Fruit fly (Drosophila melanogaster): Measurements from ENCODE around the gene CG31975.

Gene CG31975

DNA sequence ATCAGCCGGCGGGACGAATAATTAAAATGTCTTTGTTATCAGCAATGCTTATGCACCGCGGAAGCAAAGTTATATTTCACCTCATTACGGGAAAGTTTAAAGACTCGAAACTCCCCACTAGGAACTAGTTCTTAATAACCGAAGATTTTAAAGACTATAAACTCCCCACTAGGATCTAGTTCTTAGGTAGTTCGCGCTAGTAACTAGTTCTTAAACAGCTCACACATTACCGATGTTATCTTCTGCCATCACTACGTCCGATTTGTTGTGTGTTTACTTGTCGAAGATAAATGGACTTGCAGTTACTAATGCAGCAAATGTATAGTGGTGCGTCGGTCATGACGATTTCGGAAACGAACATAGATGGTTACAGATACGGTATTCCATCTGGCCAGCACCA lies 2.3 kb upstream of the CG31975 start, which contains the start of the genes CG31974 and CG11454 (continued):
- no peak for TF ChIP-seq D (optimal IDR thresholded peaks at IDR 0.05)
- no peak for TF ChIP-seq D (GFP tag; optimal IDR thresholded peaks at IDR 0.05)
- TF ChIP-seq Dll (GFP tag; IDR thresholded peaks at IDR 0.05; ENCODE audit: partially characterized antibody): peak; percentile 88
- TF ChIP-seq gce (GFP tag; IDR thresholded peaks at IDR 0.05): no peak
- no peak for TF ChIP-seq CG31365 (tag; optimal IDR thresholded peaks at IDR 0.05)
- no peak for TF ChIP-seq CG10462 (GFP tag; optimal IDR thresholded peaks at IDR 0.05)
- TF ChIP-seq CG17328 (GFP tag; IDR thresholded peaks at IDR 0.05): no peak
- peak; percentile 69; the same call in 2 of the 3 replicates for TF ChIP-seq CG6791 (GFP tag; IDR thresholded peaks at IDR 0.05; ENCODE audit: partially characterized antibody)
- TF ChIP-seq sna (GFP tag; IDR thresholded peaks at IDR 0.05; ENCODE audit: partially characterized antibody): peak; percentile 87
- no peak for TF ChIP-seq chn (GFP tag; optimal IDR thresholded peaks at IDR 0.05)
- peak in 1 of 2 experiments; percentile 7 for TF ChIP-seq dpn (GFP tag; optimal IDR thresholded peaks at IDR 0.05)
- TF ChIP-seq bab2 (GFP tag; optimal IDR thresholded peaks at IDR 0.05): no peak
- no peak for TF ChIP-seq CG6683 (GFP tag; optimal IDR thresholded peaks at IDR 0.05)
- TF ChIP-seq Mrtf (GFP tag; IDR thresholded peaks at IDR 0.05): no peak
- TF ChIP-seq tna (GFP tag; IDR thresholded peaks at IDR 0.05; ENCODE audit: partially characterized antibody): peak; percentile 76
- peak; percentile 100 for TF ChIP-seq CG15514 (GFP tag; optimal IDR thresholded peaks at IDR 0.05)
- TF ChIP-seq NFAT (GFP tag; IDR thresholded peaks at IDR 0.05): no peak
- no peak for TF ChIP-seq eve (GFP tag; optimal IDR thresholded peaks at IDR 0.05)
- TF ChIP-seq kay (GFP tag; optimal IDR thresholded peaks at IDR 0.05): no peak
- TF ChIP-seq stc (GFP tag; IDR thresholded peaks at IDR 0.05): no peak; the same call in 1 of the 2 replicates
- no peak for TF ChIP-seq en (GFP tag; optimal IDR thresholded peaks at IDR 0.05)
- peak; percentile 60; the same call in 1 of the 3 replicates for TF ChIP-seq HLH4C (GFP tag; IDR thresholded peaks at IDR 0.05; ENCODE audit: partially characterized antibody)
- TF ChIP-seq otp (GFP tag; IDR thresholded peaks at IDR 0.05): no peak
- no peak for TF ChIP-seq CG18262 (tag; optimal IDR thresholded peaks at IDR 0.05)
- no peak for TF ChIP-seq da (GFP tag; optimal IDR thresholded peaks at IDR 0.05)
- no peak for TF ChIP-seq CG8359 (GFP tag; optimal IDR thresholded peaks at IDR 0.05; ENCODE audit: borderline replicate concordance)
- no peak for TF ChIP-seq lmd (GFP tag; IDR thresholded peaks at IDR 0.05)
- TF ChIP-seq sc (optimal IDR thresholded peaks at IDR 0.05): no peak
- no peak for TF ChIP-seq sc (GFP tag; optimal IDR thresholded peaks at IDR 0.05)
- TF ChIP-seq yki (optimal IDR thresholded peaks at IDR 0.05): no peak
- TF ChIP-seq Gsc (GFP tag; IDR thresholded peaks at IDR 0.05): no peak
- no peak for TF ChIP-seq CG8478 (optimal IDR thresholded peaks at IDR 0.05)
- peak in 1 of 2 experiments; percentile 69 for TF ChIP-seq Eip74EF (GFP tag; optimal IDR thresholded peaks at IDR 0.05)
- no peak for TF ChIP-seq CG10654 (GFP tag; optimal IDR thresholded peaks at IDR 0.05)
- no peak for TF ChIP-seq chif (GFP tag; optimal IDR thresholded peaks at IDR 0.05)
- no peak for TF ChIP-seq CG4424 (GFP tag; optimal IDR thresholded peaks at IDR 0.05)
- TF ChIP-seq cwo (GFP tag; optimal IDR thresholded peaks at IDR 0.05): no peak
- no peak for TF ChIP-seq NC2β (GFP tag; optimal IDR thresholded peaks at IDR 0.05)
- no peak for TF ChIP-seq ind (GFP tag; optimal IDR thresholded peaks at IDR 0.05)
- no peak for TF ChIP-seq CG14667 (GFP tag; IDR thresholded peaks at IDR 0.05)
- no peak for TF ChIP-seq Dek (tag; optimal IDR thresholded peaks at IDR 0.05)
- TF ChIP-seq CG34422 (GFP tag; IDR thresholded peaks at IDR 0.05): no peak
- no peak for TF ChIP-seq gem (tag; optimal IDR thresholded peaks at IDR 0.05)

DNA sequence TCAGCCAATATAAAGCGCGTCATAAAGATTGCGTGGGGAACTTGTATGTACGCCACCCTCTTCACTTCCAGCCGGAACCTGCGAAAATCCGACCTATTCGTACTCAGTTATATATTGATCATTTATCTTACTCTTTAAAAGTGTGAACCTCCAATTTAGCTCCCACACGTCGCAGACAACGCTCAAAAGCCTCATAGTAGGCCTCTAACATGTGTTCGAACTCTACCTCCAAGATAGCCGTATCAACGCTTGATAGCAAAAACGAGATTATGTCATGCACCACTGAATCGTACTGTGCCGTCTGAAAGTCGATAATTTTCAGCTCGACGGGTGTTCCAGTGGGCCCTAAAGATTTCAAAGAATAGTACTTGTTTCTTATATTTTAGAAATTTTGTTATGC lies 1.2 kb downstream of the CG31975 start:
- TF ChIP-seq CG10543 (GFP tag; optimal IDR thresholded peaks at IDR 0.05) (peak; percentile 66), CG17328 (GFP tag; IDR thresholded peaks at IDR 0.05) (no peak), CG8290 (GFP tag; optimal IDR thresholded peaks at IDR 0.05) (no peak), CG8290 (tag; optimal IDR thresholded peaks at IDR 0.05) (peak in 1 of 2 experiments; percentile 34), CG12769 (tag; optimal IDR thresholded peaks at IDR 0.05) (peak; percentile 18), CG33213 (GFP tag; optimal IDR thresholded peaks at IDR 0.05) (no peak), CHES-1-like (GFP tag; optimal IDR thresholded peaks at IDR 0.05) (no peak), hkb (optimal IDR thresholded peaks at IDR 0.05) (no peak), hkb (GFP tag; IDR thresholded peaks at IDR 0.05) (no peak), exex (tag; optimal IDR thresholded peaks at IDR 0.05) (peak; percentile 72), ranshi (GFP tag; IDR thresholded peaks at IDR 0.05) (no peak), CG14667 (GFP tag; IDR thresholded peaks at IDR 0.05) (no peak), Meics (GFP tag; optimal IDR thresholded peaks at IDR 0.05) (peak; percentile 19), Pdp1 (GFP tag; optimal IDR thresholded peaks at IDR 0.05) (peak in 1 of 2 experiments; percentile 82)
